Fruit fly (Drosophila melanogaster): ENCODE results near the gene RhoGAP68F.

The RhoGAP68F gene

DNA sequence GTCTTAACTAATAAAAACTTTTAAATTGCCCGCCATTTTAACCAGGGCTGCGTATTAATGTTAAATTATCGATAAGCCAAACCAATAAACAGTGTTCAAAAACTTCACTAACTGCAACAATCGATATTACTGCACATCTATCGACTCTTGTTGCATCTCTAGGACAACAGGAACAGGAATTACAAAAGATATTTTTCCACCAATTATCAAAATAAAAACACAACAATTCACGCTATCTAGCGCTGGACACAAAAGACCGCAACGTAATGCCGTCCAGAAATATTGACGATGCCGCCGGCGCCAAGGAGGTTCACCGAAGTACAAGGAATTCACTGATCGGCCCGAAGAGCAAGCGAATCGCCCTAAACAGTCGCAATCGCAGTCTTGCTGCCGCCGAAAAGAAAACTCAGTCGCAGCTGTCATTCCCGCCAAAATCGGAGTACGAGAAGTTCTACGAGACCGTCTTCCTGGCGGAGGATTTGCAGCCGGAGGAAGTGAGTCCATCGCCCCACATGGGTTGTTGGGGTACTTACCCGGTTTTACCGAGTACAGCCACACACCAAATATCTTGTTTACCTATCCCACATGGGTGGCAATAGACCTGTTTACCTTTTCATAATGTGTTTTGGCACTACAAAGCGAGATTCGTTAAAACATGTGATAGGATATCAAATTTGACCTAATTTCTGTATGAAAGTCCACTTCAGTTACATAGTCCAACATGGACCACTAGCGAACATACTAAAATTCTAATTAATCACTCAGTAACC is 22.5 kb upstream of the RhoGAP68F start, which contains the start of gene vers (continued):
- no peak for TF ChIP-seq CG1832 (GFP tag; optimal IDR thresholded peaks at IDR 0.05)
- no peak; the same call in 1 of the 2 replicates for TF ChIP-seq CG10366 (GFP tag; IDR thresholded peaks at IDR 0.05)
- TF ChIP-seq Hey (tag; optimal IDR thresholded peaks at IDR 0.05): no peak
- peak; percentile 92 for TF ChIP-seq CG16813 (GFP tag; IDR thresholded peaks at IDR 0.05; ENCODE audit: partially characterized antibody)
- TF ChIP-seq ash1 (GFP tag; optimal IDR thresholded peaks at IDR 0.05): no peak
- peak; percentile 33 for TF ChIP-seq ERR (GFP tag; optimal IDR thresholded peaks at IDR 0.05)
- TF ChIP-seq CG7556 (GFP tag; optimal IDR thresholded peaks at IDR 0.05): no peak
- TF ChIP-seq CG14710 (tag; optimal IDR thresholded peaks at IDR 0.05): peak; percentile 66
- TF ChIP-seq Max (GFP tag; optimal IDR thresholded peaks at IDR 0.05): peak; percentile 56
- TF ChIP-seq Camta (GFP tag; optimal IDR thresholded peaks at IDR 0.05): no peak
- TF ChIP-seq CG11456 (GFP tag; IDR thresholded peaks at IDR 0.05): no peak
- TF ChIP-seq HLH4C (GFP tag; IDR thresholded peaks at IDR 0.05; ENCODE audit: partially characterized antibody): peak; percentile 90
- TF ChIP-seq CG4730 (GFP tag; IDR thresholded peaks at IDR 0.05): no peak
- peak; percentile 94 for TF ChIP-seq CG6791 (GFP tag; IDR thresholded peaks at IDR 0.05; ENCODE audit: partially characterized antibody)
- peak; percentile 29 for TF ChIP-seq CG13296 (GFP tag; optimal IDR thresholded peaks at IDR 0.05)
- peak; percentile 98 for TF ChIP-seq Dp (GFP tag; optimal IDR thresholded peaks at IDR 0.05)
- no peak for TF ChIP-seq CG13424 (tag; optimal IDR thresholded peaks at IDR 0.05)
- TF ChIP-seq Mad (GFP tag; optimal IDR thresholded peaks at IDR 0.05): no peak
- peak; percentile 45 for TF ChIP-seq lilli (GFP tag; optimal IDR thresholded peaks at IDR 0.05)
- TF ChIP-seq BEAF-32 (GFP tag; optimal IDR thresholded peaks at IDR 0.05): peak; percentile 93
- TF ChIP-seq CG7839 (tag; optimal IDR thresholded peaks at IDR 0.05): no peak
- no peak for TF ChIP-seq CG15073 (GFP tag; optimal IDR thresholded peaks at IDR 0.05)
- peak; percentile 47 for TF ChIP-seq mam (GFP tag; optimal IDR thresholded peaks at IDR 0.05)
- TF ChIP-seq ranshi (GFP tag; IDR thresholded peaks at IDR 0.05): 0 out of 2 replicates have a peak, but pooled peaks have one; percentile 17
- peak; percentile 10 for TF ChIP-seq grau (tag; optimal IDR thresholded peaks at IDR 0.05)
- peak; percentile 95 for TF ChIP-seq Dll (GFP tag; IDR thresholded peaks at IDR 0.05; ENCODE audit: partially characterized antibody)
- no peak for TF ChIP-seq Fer2 (tag; optimal IDR thresholded peaks at IDR 0.05)
- no peak for TF ChIP-seq CG31388 (GFP tag; optimal IDR thresholded peaks at IDR 0.05)
- no peak for TF ChIP-seq CG7357 (GFP tag; IDR thresholded peaks at IDR 0.05)
- TF ChIP-seq CG17568 (GFP tag; optimal IDR thresholded peaks at IDR 0.05): no peak
- no peak for TF ChIP-seq D19A (tag; optimal IDR thresholded peaks at IDR 0.05)
- peak; percentile 96 for TF ChIP-seq stwl (tag; optimal IDR thresholded peaks at IDR 0.05)
- peak; percentile 23 for TF ChIP-seq CG8388 (GFP tag; optimal IDR thresholded peaks at IDR 0.05)
- peak; percentile 95 for TF ChIP-seq hbn (GFP tag; IDR thresholded peaks at IDR 0.05; ENCODE audit: partially characterized antibody)
- TF ChIP-seq CG18764 (GFP tag; optimal IDR thresholded peaks at IDR 0.05): no peak
- TF ChIP-seq NfI (GFP tag; optimal IDR thresholded peaks at IDR 0.05): no peak
- no peak for TF ChIP-seq CG5180 (GFP tag; optimal IDR thresholded peaks at IDR 0.05)
- no peak for TF ChIP-seq CG11723 (GFP tag; optimal IDR thresholded peaks at IDR 0.05)
- TF ChIP-seq zen2 (GFP tag; IDR thresholded peaks at IDR 0.05; ENCODE audit: partially characterized antibody): peak; percentile 88
- no peak for TF ChIP-seq HLH3B (GFP tag; IDR thresholded peaks at IDR 0.05)
- peak; percentile 82 for TF ChIP-seq CG4617 (GFP tag; optimal IDR thresholded peaks at IDR 0.05; ENCODE audit: borderline replicate concordance)
- no peak for TF ChIP-seq pita (GFP tag; optimal IDR thresholded peaks at IDR 0.05)
- peak; percentile 85 for TF ChIP-seq CG3995 (GFP tag; optimal IDR thresholded peaks at IDR 0.05)
- TF ChIP-seq Stat92E (GFP tag; optimal IDR thresholded peaks at IDR 0.05): peak in 1 of 3 experiments; percentile 52
- TF ChIP-seq CG4404 (GFP tag; IDR thresholded peaks at IDR 0.05): no peak
- TF ChIP-seq CG7963 (GFP tag; IDR thresholded peaks at IDR 0.05; ENCODE audit: partially characterized antibody): peak; percentile 82
- TF ChIP-seq CG1602 (GFP tag; optimal IDR thresholded peaks at IDR 0.05): no peak
- TF ChIP-seq vfl (GFP tag; optimal IDR thresholded peaks at IDR 0.05): peak; percentile 12

Measured in whole organism, embryonic.